Worm (Caenorhabditis elegans): ENCODE results near the gene grl-1.

Gene grl-1

ce11 chrV:5533755-5534154 lies at the start of gene grl-1:
grl-1 (minus strand) TSS chrV:5533855.
- no peak for TF ChIP-seq aly-2 (tag; optimal IDR thresholded peaks at IDR 0.05)
- no peak for TF ChIP-seq snpc-4 (tag; optimal IDR thresholded peaks at IDR 0.05)
- TF ChIP-seq nhr-12 (tag; optimal IDR thresholded peaks at IDR 0.05), result no peak

ce11 chrV:5582860-5583259 lies 49.2 kb upstream of the grl-1 start:
- TF ChIP-seq lin-39 (tag; optimal IDR thresholded peaks at IDR 0.05), result peak; percentile 71
- no peak for TF ChIP-seq fkh-2 (tag; optimal IDR thresholded peaks at IDR 0.05)
- no peak for TF ChIP-seq ceh-28 (tag; optimal IDR thresholded peaks at IDR 0.05)
- TF ChIP-seq nfya-1 (tag; optimal IDR thresholded peaks at IDR 0.05; ENCODE audit: insufficient read depth), result peak; percentile 9
- peak; percentile 46 for TF ChIP-seq ama-1 (optimal IDR thresholded peaks at IDR 0.05)
- TF ChIP-seq nhr-28 (tag; optimal IDR thresholded peaks at IDR 0.05), result no peak

- TF ChIP-seq lsy-12 (tag; optimal IDR thresholded peaks at IDR 0.05) (no peak), nfya-1 (tag; optimal IDR thresholded peaks at IDR 0.05; ENCODE audit: insufficient read depth) (peak; percentile 48), nhr-28 (tag; optimal IDR thresholded peaks at IDR 0.05) (no peak), hmg-11 (tag; optimal IDR thresholded peaks at IDR 0.05) (peak; percentile 16), elt-1 (tag; optimal IDR thresholded peaks at IDR 0.05) (no peak)
Measured at ce11 chrV:5582308-5582707, 48.7 kb upstream of the grl-1 start.

- TF ChIP-seq fos-1 (tag; optimal IDR thresholded peaks at IDR 0.05) (no peak), sea-2 (GFP tag; optimal IDR thresholded peaks at IDR 0.05) (no peak), nhr-76 (tag; optimal IDR thresholded peaks at IDR 0.05) (no peak), elt-1 (tag; optimal IDR thresholded peaks at IDR 0.05) (no peak), R02D3.7 (tag; optimal IDR thresholded peaks at IDR 0.05) (no peak), nhr-12 (tag; optimal IDR thresholded peaks at IDR 0.05) (no peak), elt-2 (tag; optimal IDR thresholded peaks at IDR 0.05) (no peak), ceh-9 (tag; optimal IDR thresholded peaks at IDR 0.05) (no peak), mml-1 (tag; optimal IDR thresholded peaks at IDR 0.05) (no peak)
Measured at ce11 chrV:5581312-5581711, 47.7 kb upstream of the grl-1 start, which contains the start of gene klc-2. klc-2 (minus strand) TSS chrV:5581412.

ce11 chrV:5580517-5580916 lies 46.9 kb upstream of the grl-1 start:
- TF ChIP-seq fkh-10 (GFP tag; optimal IDR thresholded peaks at IDR 0.05) (no peak), R02D3.7 (tag; optimal IDR thresholded peaks at IDR 0.05) (no peak), ama-1 (optimal IDR thresholded peaks at IDR 0.05) (peak; percentile 48), nhr-11 (tag; optimal IDR thresholded peaks at IDR 0.05) (peak; percentile 19), tbx-2 (tag; optimal IDR thresholded peaks at IDR 0.05) (no peak), snpc-4 (tag; optimal IDR thresholded peaks at IDR 0.05) (peak; percentile 65), ceh-28 (tag; optimal IDR thresholded peaks at IDR 0.05) (peak; percentile 82), hmg-11 (tag; optimal IDR thresholded peaks at IDR 0.05) (peak; percentile 84), nhr-43 (tag; optimal IDR thresholded peaks at IDR 0.05; ENCODE audit: poor library complexity, severe bottlenecking) (peak; percentile 30), nhr-25 (tag; optimal IDR thresholded peaks at IDR 0.05) (peak; percentile 45), lsy-12 (tag; optimal IDR thresholded peaks at IDR 0.05) (peak; percentile 40), skn-1 (tag; optimal IDR thresholded peaks at IDR 0.05) (no peak), lin-15B (tag; optimal IDR thresholded peaks at IDR 0.05) (peak; percentile 37), ztf-4 (tag; optimal IDR thresholded peaks at IDR 0.05) (no peak), nfya-1 (tag; optimal IDR thresholded peaks at IDR 0.05; ENCODE audit: insufficient read depth) (peak; percentile 92), elt-2 (tag; optimal IDR thresholded peaks at IDR 0.05) (peak; percentile 30), lin-39 (tag; optimal IDR thresholded peaks at IDR 0.05) (peak; percentile 43), pha-4 (tag; optimal IDR thresholded peaks at IDR 0.05) (peak; percentile 50), nhr-23 (tag; optimal IDR thresholded peaks at IDR 0.05) (peak; percentile 47)

ce11 chrV:5579666-5580065 lies 46.0 kb upstream of the grl-1 start:
- no peak for TF ChIP-seq lin-15B (tag; optimal IDR thresholded peaks at IDR 0.05)
- no peak for TF ChIP-seq ceh-16 (tag; optimal IDR thresholded peaks at IDR 0.05)

- TF ChIP-seq fkh-10 (GFP tag; optimal IDR thresholded peaks at IDR 0.05), result no peak
- peak; percentile 30 for TF ChIP-seq ama-1 (optimal IDR thresholded peaks at IDR 0.05)
- TF ChIP-seq ceh-16 (tag; optimal IDR thresholded peaks at IDR 0.05), result no peak
- no peak for TF ChIP-seq sea-2 (GFP tag; optimal IDR thresholded peaks at IDR 0.05)
- no peak for TF ChIP-seq zag-1 (tag; optimal IDR thresholded peaks at IDR 0.05)
- TF ChIP-seq jun-1 (tag; optimal IDR thresholded peaks at IDR 0.05), result peak; percentile 59
- no peak for TF ChIP-seq daf-12 (tag; optimal IDR thresholded peaks at IDR 0.05)
- peak; percentile 53 for TF ChIP-seq pqm-1 (tag; optimal IDR thresholded peaks at IDR 0.05)
- peak; percentile 68 for TF ChIP-seq skn-1 (tag; optimal IDR thresholded peaks at IDR 0.05)
- peak; percentile 11 for TF ChIP-seq nfya-1 (tag; optimal IDR thresholded peaks at IDR 0.05; ENCODE audit: insufficient read depth)
- no peak for TF ChIP-seq unc-62 (GFP tag; optimal IDR thresholded peaks at IDR 0.05)
- no peak for TF ChIP-seq nhr-12 (tag; optimal IDR thresholded peaks at IDR 0.05)
- TF ChIP-seq tbx-2 (tag; optimal IDR thresholded peaks at IDR 0.05), result no peak
- no peak for TF ChIP-seq nhr-25 (tag; optimal IDR thresholded peaks at IDR 0.05)
- no peak for TF ChIP-seq lsy-12 (tag; optimal IDR thresholded peaks at IDR 0.05)
- TF ChIP-seq nhr-23 (tag; optimal IDR thresholded peaks at IDR 0.05), result no peak
- no peak for TF ChIP-seq elt-1 (tag; optimal IDR thresholded peaks at IDR 0.05)
- peak; percentile 2 for TF ChIP-seq ceh-82 (tag; optimal IDR thresholded peaks at IDR 0.05)
- peak; percentile 76 for TF ChIP-seq elt-2 (tag; optimal IDR thresholded peaks at IDR 0.05)
- TF ChIP-seq hmg-11 (tag; optimal IDR thresholded peaks at IDR 0.05), result peak; percentile 42
- peak; percentile 29 for TF ChIP-seq nhr-43 (tag; optimal IDR thresholded peaks at IDR 0.05; ENCODE audit: poor library complexity, severe bottlenecking)
- peak; percentile 16 for TF ChIP-seq nhr-77 (tag; optimal IDR thresholded peaks at IDR 0.05)
- peak; percentile 65 for TF ChIP-seq pha-4 (tag; optimal IDR thresholded peaks at IDR 0.05)
- no peak for TF ChIP-seq fos-1 (tag; optimal IDR thresholded peaks at IDR 0.05)
- no peak for TF ChIP-seq nhr-237 (tag; optimal IDR thresholded peaks at IDR 0.05)
- peak; percentile 98 for TF ChIP-seq snpc-4 (tag; optimal IDR thresholded peaks at IDR 0.05)
Measured at ce11 chrV:5576008-5576407, 42.4 kb upstream of the grl-1 start.

Measured in whole organism, L3 larva.